Fruit fly (Drosophila melanogaster): ENCODE results near the gene CG14207.

CG14207 gene

DNA sequence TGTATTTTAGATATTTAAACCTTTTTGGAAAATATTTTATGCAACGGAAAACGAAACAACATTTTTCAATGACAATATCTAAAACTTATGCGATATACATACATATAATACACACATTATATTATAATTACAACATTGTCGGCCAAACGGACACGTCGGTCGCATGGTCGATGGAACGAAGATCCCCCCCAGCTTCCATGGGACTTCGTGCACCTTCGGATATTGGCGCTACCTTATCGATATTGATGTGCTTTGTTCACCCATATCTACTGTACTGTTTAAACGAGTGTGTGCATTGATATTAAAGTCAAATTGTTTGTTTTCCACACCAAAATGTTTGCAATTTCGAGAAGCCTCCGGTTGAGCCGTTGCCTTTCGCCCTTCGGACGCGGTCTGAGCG lies 20.4 kb downstream of the CG14207 start, which contains the start of gene CG14212:
Gene CG14212, plus strand, starts transcription at position 301 of the 400 bp plus-strand sequence.
- TF ChIP-seq CG8478 (optimal IDR thresholded peaks at IDR 0.05) (no peak), CTCF (optimal IDR thresholded peaks at IDR 0.05) (no peak)

dm6 chrX:19631365-19631832 lies 26.4 kb downstream of the CG14207 start:
- no peak for TF ChIP-seq CTCF (optimal IDR thresholded peaks at IDR 0.05)
- TF ChIP-seq CG8478 (optimal IDR thresholded peaks at IDR 0.05): no peak

DNA sequence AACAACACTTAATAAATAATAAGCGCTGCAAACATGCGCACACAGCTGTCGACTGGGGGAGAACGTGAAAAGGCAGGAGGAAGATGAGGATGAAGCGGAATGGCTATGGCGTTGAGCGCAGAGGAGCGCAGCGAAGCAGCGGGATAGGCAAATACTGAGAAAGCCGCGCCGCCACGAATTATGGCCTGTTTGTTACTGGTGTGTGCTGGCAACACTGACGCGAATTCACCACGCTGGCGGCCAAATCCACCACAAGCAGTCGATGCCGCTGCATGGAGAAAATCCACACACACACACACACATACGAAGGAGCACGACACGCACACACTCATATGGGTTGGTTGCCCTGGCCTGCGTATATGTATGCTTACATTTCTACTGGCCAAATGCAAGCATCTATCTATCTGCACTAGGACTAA lies 32.0 kb downstream of the CG14207 start:
- TF ChIP-seq CTCF (optimal IDR thresholded peaks at IDR 0.05) (no peak), CG8478 (optimal IDR thresholded peaks at IDR 0.05) (no peak)

- TF ChIP-seq CG8478 (optimal IDR thresholded peaks at IDR 0.05) (peak; percentile 53), CTCF (optimal IDR thresholded peaks at IDR 0.05) (no peak)
Observed at dm6 chrX:19637434-19638327, 32.7 kb downstream of the CG14207 start.

dm6 chrX:19638328-19638940 lies 33.4 kb downstream of the CG14207 start, which contains the start of gene Rcd-1:
Gene Rcd-1, plus strand, starts transcription at chrX:19638767.
- TF ChIP-seq CG8478 (optimal IDR thresholded peaks at IDR 0.05): no peak
- peak; percentile 19 to 48 for TF ChIP-seq CTCF (optimal IDR thresholded peaks at IDR 0.05)

- TF ChIP-seq CG8478 (optimal IDR thresholded peaks at IDR 0.05) (no peak), CTCF (optimal IDR thresholded peaks at IDR 0.05) (no peak)
Observed at dm6 chrX:19640707-19641248, 35.8 kb downstream of the CG14207 start.

DNA sequence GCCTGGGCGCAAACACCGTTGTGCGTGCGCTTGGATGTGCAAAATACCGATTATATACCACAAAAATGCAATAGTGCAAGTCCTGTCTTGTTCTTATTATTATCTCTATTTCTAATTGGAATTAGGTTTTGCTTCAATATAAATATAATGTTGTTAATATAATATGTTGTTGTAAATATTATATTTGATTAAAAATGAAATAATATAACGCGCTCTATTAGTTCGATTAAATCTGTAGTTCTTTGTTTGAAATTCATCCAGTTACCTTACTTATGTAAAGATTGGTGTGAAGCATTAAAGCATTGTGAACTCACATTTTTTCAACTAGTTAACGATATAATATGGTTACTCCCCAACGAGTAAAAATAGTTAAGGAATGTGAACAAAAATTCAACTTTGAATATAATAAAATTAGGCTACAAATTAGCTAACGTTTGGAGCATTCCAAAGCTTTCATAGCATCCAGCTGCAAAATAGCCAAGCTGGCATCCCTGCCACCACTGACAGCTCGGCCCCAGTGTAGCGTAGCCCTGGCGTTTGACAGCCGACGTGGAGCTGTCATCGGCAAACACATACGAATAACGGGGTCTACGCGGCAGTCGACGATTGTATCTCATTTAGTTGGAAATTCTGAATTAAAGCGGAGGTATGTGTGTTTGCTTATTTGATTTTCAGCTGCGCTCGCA lies 38.0 kb downstream of the CG14207 start, which contains the start of the genes CG12237 and Sec61gamma:
Gene CG12237, minus strand, starts transcription at position 51 of the 686 bp plus-strand sequence.
Gene Sec61gamma, plus strand, starts transcription at position 509 of the 686 bp plus-strand sequence.
- no peak for TF ChIP-seq CTCF (optimal IDR thresholded peaks at IDR 0.05)
- no peak for TF ChIP-seq CG8478 (optimal IDR thresholded peaks at IDR 0.05)

DNA sequence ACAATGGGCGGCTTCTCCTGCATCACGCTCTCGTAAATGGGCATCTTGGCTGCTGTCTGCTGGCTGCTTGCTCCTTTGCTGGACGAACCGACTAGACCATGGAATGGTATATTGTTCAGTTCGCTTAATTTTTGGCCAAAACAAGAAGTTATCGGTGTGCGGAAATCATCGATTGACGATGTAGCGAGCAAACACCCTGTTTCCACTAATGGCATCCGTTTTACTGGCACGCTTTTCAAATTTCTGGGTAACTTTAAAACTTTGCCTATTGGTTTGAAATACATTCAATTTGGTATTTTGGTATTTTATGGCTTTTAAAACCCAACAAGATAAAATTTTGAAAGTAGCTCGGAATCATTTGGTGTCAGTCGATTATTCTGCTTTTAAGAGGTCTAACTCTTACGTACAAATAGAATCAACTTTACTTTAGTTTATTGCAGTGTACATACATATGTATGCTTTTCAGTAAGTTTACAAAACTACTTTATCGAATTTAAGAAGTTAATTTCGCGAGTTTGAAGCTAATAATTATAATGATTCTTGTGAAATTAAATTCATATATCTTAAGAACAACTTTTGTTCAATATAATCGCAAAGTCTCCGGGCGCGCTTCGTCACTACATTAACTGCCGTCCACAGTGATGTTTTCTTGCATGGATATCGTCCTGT lies 41.0 kb downstream of the CG14207 start, which contains the start of gene Arp10:
Gene Arp10, minus strand, starts transcription at position 304 of the 669 bp plus-strand sequence.
- TF ChIP-seq CTCF (optimal IDR thresholded peaks at IDR 0.05) (no peak), CG8478 (optimal IDR thresholded peaks at IDR 0.05) (no peak)

DNA sequence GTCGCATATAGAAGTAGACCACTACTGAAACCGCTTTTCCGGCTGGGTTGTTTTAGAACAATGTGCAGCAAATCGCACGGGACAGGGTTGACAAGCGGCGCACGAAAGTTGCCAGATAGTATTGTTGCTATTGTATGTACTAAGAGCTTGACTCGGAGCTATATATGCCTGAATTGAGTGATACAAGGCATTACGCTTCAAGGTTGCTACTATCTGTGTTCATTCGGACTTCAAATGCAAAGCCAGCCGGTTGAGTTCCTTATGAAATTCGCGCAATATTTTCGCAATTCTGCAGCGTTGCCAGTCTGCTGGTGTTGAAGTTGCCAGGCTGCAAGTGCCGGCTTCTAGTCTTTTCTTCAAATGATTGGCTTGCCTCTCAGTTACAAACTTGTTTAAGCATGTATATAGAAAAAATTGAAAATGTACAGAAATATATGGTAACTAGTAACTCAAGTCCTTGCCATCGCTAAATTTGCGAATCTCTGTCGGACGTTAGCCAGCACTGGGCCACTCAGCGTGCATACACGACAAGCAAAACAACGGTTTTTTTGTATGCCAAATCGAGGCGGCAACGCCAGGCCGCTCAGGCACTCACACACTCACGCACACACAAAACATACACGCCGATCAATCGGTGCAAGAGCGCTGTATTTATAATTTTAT lies 46.9 kb downstream of the CG14207 start, which contains the start of the genes Ranbp21 and Elys:
Gene Ranbp21, minus strand, starts transcription at position 513 of the 663 bp plus-strand sequence.
Gene Elys, plus strand, starts transcription at position 549 of the 663 bp plus-strand sequence.
- TF ChIP-seq CTCF (optimal IDR thresholded peaks at IDR 0.05): peak in 1 of 2 experiments; percentile 23
- TF ChIP-seq CG8478 (optimal IDR thresholded peaks at IDR 0.05): no peak

All from S2 (cell line).